Fruit fly (Drosophila melanogaster) whole organism, embryonic: ENCODE data around the gene CG9886.

Experiments
- Hsf ChIP-seq: fragments of 200-800 bp; sonication (Bioruptor generic); optimal IDR thresholded peaks from 3 replicates; lab custom pipeline; 2016; ENCODE audit warnings: missing biosample characterization, missing genetic modification characterization
- caup ChIP-seq: fragments of 200-800 bp; sonication (Bioruptor generic); optimal IDR thresholded peaks from 3 replicates; lab custom pipeline; 2017; ENCODE audit warnings: missing biosample characterization, mild to moderate bottlenecking, missing genetic modification characterization, moderate library complexity; ENCODE audit not compliant: severe bottlenecking
- maf-S ChIP-seq: fragments of 200-800 bp; sonication (Bioruptor generic); optimal IDR thresholded peaks from 2 replicates; lab custom pipeline; 2016; ENCODE audit warnings: missing biosample characterization, missing genetic modification characterization

- TF ChIP-seq caup (GFP tag; lab: Kevin White, UChicago) (no peak), maf-S (GFP tag; lab: Kevin White, UChicago) (no peak), Hsf (GFP tag; lab: Kevin White, UChicago) (no peak)
Measured at dm6 chr2L:2399897-2400296, 20.7 kb upstream of the CG9886 start, which contains the start of gene VGlut.
